Worm (Caenorhabditis elegans): Measurements from ENCODE around the gene elf-1.

DNA sequence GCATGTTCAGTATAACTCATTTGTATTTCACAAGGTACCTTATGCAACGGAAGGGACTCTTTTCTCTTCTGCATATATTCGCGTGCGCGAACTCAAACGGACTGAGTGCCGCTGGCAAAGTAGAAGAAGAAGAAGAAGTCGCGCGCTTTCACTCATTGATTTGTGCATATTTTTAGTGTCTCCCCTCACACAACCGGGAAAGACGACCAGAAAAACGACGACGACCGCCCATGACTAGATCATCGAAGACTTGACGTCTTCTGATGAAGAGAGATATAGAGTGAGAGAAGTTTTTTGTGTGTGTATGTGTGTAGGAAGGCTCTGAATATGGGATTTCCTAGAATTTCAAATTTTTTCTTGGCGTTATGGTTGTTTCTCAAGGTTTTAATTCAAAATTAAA, 75.4 kb downstream of the elf-1 start:
- TF ChIP-seq pha-4 (tag; optimal IDR thresholded peaks at IDR 0.05) (no peak), pqm-1 (tag; optimal IDR thresholded peaks at IDR 0.05) (no peak), pag-3 (tag; optimal IDR thresholded peaks at IDR 0.05; ENCODE audit: borderline replicate concordance) (no peak)

All from whole organism, late embryonic.